Worm (Caenorhabditis elegans): ENCODE data around the gene lipl-4.

Gene lipl-4

ce11 chrV:6559105-6559504 is 9.1 kb downstream of the lipl-4 start, which contains the start of gene spp-26:
spp-26 (minus strand) TSS chrV:6559205.
- TF ChIP-seq C08G9.2 (tag; optimal IDR thresholded peaks at IDR 0.05) (no peak), ceh-9 (tag; optimal IDR thresholded peaks at IDR 0.05) (no peak), nfya-1 (tag; optimal IDR thresholded peaks at IDR 0.05) (no peak), pqm-1 (tag; optimal IDR thresholded peaks at IDR 0.05) (no peak), ceh-45 (GFP tag; IDR thresholded peaks at IDR 0.05) (no peak), fkh-6 (tag; optimal IDR thresholded peaks at IDR 0.05) (no peak), ama-1 (optimal IDR thresholded peaks at IDR 0.05) (no peak), nhr-232 (tag; optimal IDR thresholded peaks at IDR 0.05) (no peak), pros-1 (tag; optimal IDR thresholded peaks at IDR 0.05) (no peak), K09A11.1 (tag; optimal IDR thresholded peaks at IDR 0.05; ENCODE audit: insufficient read depth) (no peak), ceh-14 (tag; optimal IDR thresholded peaks at IDR 0.05) (no peak), T23F11.4 (GFP tag; optimal IDR thresholded peaks at IDR 0.05) (no peak), ceh-2 (tag; optimal IDR thresholded peaks at IDR 0.05) (no peak), hlh-6 (tag; optimal IDR thresholded peaks at IDR 0.05) (no peak), dve-1 (tag; optimal IDR thresholded peaks at IDR 0.05) (no peak)

ce11 chrV:6559585-6559984 is 9.6 kb downstream of the lipl-4 start:
- TF ChIP-seq pqm-1 (tag; optimal IDR thresholded peaks at IDR 0.05): no peak
- peak; percentile 6 for TF ChIP-seq che-1 (tag; optimal IDR thresholded peaks at IDR 0.05)
- peak; percentile 5 for TF ChIP-seq C38D4.7 (GFP tag; optimal IDR thresholded peaks at IDR 0.05)
- no peak for TF ChIP-seq unc-86 (tag; optimal IDR thresholded peaks at IDR 0.05)
- no peak for TF ChIP-seq sox-2 (GFP tag; IDR thresholded peaks at IDR 0.05)
- TF ChIP-seq unc-3 (GFP tag; conservative IDR thresholded peaks at IDR 0.05): no peak
- TF ChIP-seq unc-3 (tag; optimal IDR thresholded peaks at IDR 0.05): no peak
- TF ChIP-seq madf-2 (tag; optimal IDR thresholded peaks at IDR 0.05): no peak
- TF ChIP-seq elt-2 (tag; optimal IDR thresholded peaks at IDR 0.05): peak; percentile 60

- TF ChIP-seq mec-3 (tag; optimal IDR thresholded peaks at IDR 0.05; ENCODE audit: borderline replicate concordance) (no peak), elt-4 (tag; optimal IDR thresholded peaks at IDR 0.05) (no peak), ceh-22 (tag; optimal IDR thresholded peaks at IDR 0.05) (no peak), ceh-6 (GFP tag; optimal IDR thresholded peaks at IDR 0.05) (no peak), che-1 (tag; optimal IDR thresholded peaks at IDR 0.05) (no peak), gmeb-2 (tag; optimal IDR thresholded peaks at IDR 0.05) (no peak), hlh-6 (tag; optimal IDR thresholded peaks at IDR 0.05) (no peak), C38D4.7 (GFP tag; optimal IDR thresholded peaks at IDR 0.05) (no peak), nhr-232 (tag; optimal IDR thresholded peaks at IDR 0.05) (no peak), pax-1 (tag; optimal IDR thresholded peaks at IDR 0.05) (no peak), nhr-11 (tag; optimal IDR thresholded peaks at IDR 0.05) (no peak), zip-5 (tag; optimal IDR thresholded peaks at IDR 0.05) (no peak), pat-9 (tag; optimal IDR thresholded peaks at IDR 0.05) (no peak), ceh-9 (tag; optimal IDR thresholded peaks at IDR 0.05) (no peak), pqm-1 (tag; optimal IDR thresholded peaks at IDR 0.05) (no peak), Y22D7AL.16 (tag; optimal IDR thresholded peaks at IDR 0.05) (no peak), eyg-1 (tag; optimal IDR thresholded peaks at IDR 0.05) (no peak), pha-2 (tag; optimal IDR thresholded peaks at IDR 0.05) (no peak), fkh-6 (tag; optimal IDR thresholded peaks at IDR 0.05) (no peak)
These were observed 11.6 kb downstream of the lipl-4 start, which contains the start of gene spp-19 for ce11 chrV:6561592-6561991. spp-19 (minus strand) TSS chrV:6561692.

ce11 chrV:6565851-6566386 is 15.9 kb downstream of the lipl-4 start, which contains the start of gene K04A8.1:
K04A8.1 (plus strand) TSS chrV:6566336.
- TF ChIP-seq fkh-10 (GFP tag; optimal IDR thresholded peaks at IDR 0.05) (no peak), unc-3 (GFP tag; conservative IDR thresholded peaks at IDR 0.05) (no peak), unc-3 (tag; optimal IDR thresholded peaks at IDR 0.05) (no peak), zip-5 (tag; optimal IDR thresholded peaks at IDR 0.05) (no peak), pha-4 (tag; optimal IDR thresholded peaks at IDR 0.05) (no peak), ceh-6 (GFP tag; optimal IDR thresholded peaks at IDR 0.05) (no peak), nhr-11 (tag; optimal IDR thresholded peaks at IDR 0.05) (no peak), ceh-14 (tag; optimal IDR thresholded peaks at IDR 0.05) (no peak), ahr-1 (tag; optimal IDR thresholded peaks at IDR 0.05) (no peak), eyg-1 (tag; optimal IDR thresholded peaks at IDR 0.05) (no peak), ets-4 (tag; optimal IDR thresholded peaks at IDR 0.05) (no peak), pax-1 (tag; optimal IDR thresholded peaks at IDR 0.05) (no peak), pat-9 (tag; optimal IDR thresholded peaks at IDR 0.05) (no peak), syd-9 (tag; optimal IDR thresholded peaks at IDR 0.05) (no peak), hlh-15 (tag; optimal IDR thresholded peaks at IDR 0.05) (no peak), gmeb-2 (tag; optimal IDR thresholded peaks at IDR 0.05) (no peak), elt-2 (tag; optimal IDR thresholded peaks at IDR 0.05) (no peak), ceh-2 (tag; optimal IDR thresholded peaks at IDR 0.05) (no peak), K02D7.2 (tag; optimal IDR thresholded peaks at IDR 0.05) (no peak), F13H6.1 (tag; optimal IDR thresholded peaks at IDR 0.05) (no peak), tbx-7 (tag; optimal IDR thresholded peaks at IDR 0.05) (no peak)
